Worm (Caenorhabditis elegans) whole organism, young adult: ENCODE data around the gene Y113G7A.16.

ENCODE experiments used
- B0261.1 ChIP-seq: sonication (generic microtip); optimal IDR thresholded peaks from 2 replicates; lab custom pipeline; 2016; ENCODE audit warnings: mild to moderate bottlenecking, missing genetic modification characterization, moderate library complexity, missing compliant biosample characterization
- F49E8.2 ChIP-seq: sonication (generic microtip); optimal IDR thresholded peaks from 3 replicates; lab custom pipeline; 2017; ENCODE audit warnings: missing genetic modification characterization, mild to moderate bottlenecking, missing compliant biosample characterization, antibody characterized with exemption, moderate library complexity; ENCODE audit not compliant: insufficient read depth
- ama-1 ChIP-seq, 3 experiments: fragments of 150-350 bp in 1 of 3; sonication (generic microtip) in 2 of 3; optimal IDR thresholded peaks; 2 replicates each; lab custom pipeline; 2014 to 2018; ENCODE audit warnings: missing biosample characterization in 2 of 3, missing genetic modification characterization in 2 of 3, missing genetic modification reagents in 2 of 3
- cebp-2 ChIP-seq: fragments of 200-800 bp; sonication (Bioruptor generic); IDR thresholded peaks from 2 replicates; pipeline ENCODE4 v1.3.6; 2022; ENCODE audit warnings: missing genetic modification characterization, missing compliant biosample characterization
- dpl-1 ChIP-seq: fragments of 150-350 bp; optimal IDR thresholded peaks from 2 replicates; lab custom pipeline; 2014; ENCODE audit warnings: missing biosample characterization, missing genetic modification reagents, missing genetic modification characterization
- hlh-26 ChIP-seq: fragments of 200-800 bp; sonication (Bioruptor generic); conservative IDR thresholded peaks from 2 replicates; pipeline ENCODE4 v1.3.6; 2022; ENCODE audit warnings: missing genetic modification reagents, missing genetic modification characterization, missing compliant biosample characterization
- lin-35 ChIP-seq, 3 experiments: fragments of 150-350 bp in 2 of 3; sonication (generic microtip) in 1 of 3; optimal IDR thresholded peaks; 2 replicates each; lab custom pipeline; 2014 to 2018; ENCODE audit warnings: missing biosample characterization in 3 of 3, missing genetic modification characterization in 3 of 3, missing genetic modification reagents in 3 of 3
- madf-10 ChIP-seq: sonication (generic microtip); optimal IDR thresholded peaks from 2 replicates; lab custom pipeline; 2016; ENCODE audit warnings: mild to moderate bottlenecking, missing genetic modification characterization, missing compliant biosample characterization
- nhr-27 ChIP-seq: fragments of 200-800 bp; sonication (Bioruptor generic); optimal IDR thresholded peaks from 2 replicates; lab custom pipeline; 2018; ENCODE audit warnings: mild to moderate bottlenecking, missing genetic modification characterization, moderate library complexity, missing compliant biosample characterization
- snpc-1.1 ChIP-seq: sonication (generic microtip); optimal IDR thresholded peaks from 2 replicates; lab custom pipeline; 2017; ENCODE audit warnings: missing genetic modification characterization, mild to moderate bottlenecking, missing compliant biosample characterization, antibody characterized with exemption, moderate library complexity, missing genotype, missing genetic modification reagents; ENCODE audit not compliant: insufficient read depth
- unc-130 ChIP-seq: sonication (generic microtip); optimal IDR thresholded peaks from 2 replicates; lab custom pipeline; 2016; ENCODE audit warnings: missing genetic modification reagents, missing genetic modification characterization, missing compliant biosample characterization

DNA sequence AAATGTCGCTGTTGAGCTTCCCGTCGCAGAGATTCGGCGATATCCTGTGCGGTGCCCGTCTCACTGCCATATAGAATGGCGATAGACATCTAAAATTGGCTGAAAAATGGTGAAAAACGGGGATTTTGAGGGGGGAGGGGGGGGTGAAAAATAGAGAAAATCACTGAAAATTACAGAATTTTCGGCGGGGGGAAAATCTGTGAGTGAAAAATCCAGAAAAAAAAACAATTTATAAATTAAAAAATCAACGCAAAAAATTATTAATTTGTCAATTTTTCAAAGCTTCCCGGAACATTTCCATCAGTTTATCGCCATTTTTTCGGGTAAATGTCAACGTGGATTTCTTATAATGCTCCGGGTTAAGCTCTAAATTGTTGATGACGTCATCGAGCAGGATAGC is 50.2 kb downstream of the Y113G7A.16 start, which contains the start of gene fre-1:
- TF ChIP-seq ama-1 (optimal IDR thresholded peaks at IDR 0.05; lab: Kevin White, UChicago) (no peak), ama-1 (GFP tag; optimal IDR thresholded peaks at IDR 0.05; lab: Kevin White, UChicago) (no peak), B0261.1 (tag; lab: Kevin White, UChicago) (no peak), dpl-1 (no peak), lin-35 (GFP tag; optimal IDR thresholded peaks at IDR 0.05; lab: Kevin White, UChicago) (no peak), madf-10 (tag; lab: Kevin White, UChicago) (no peak), nhr-27 (no peak), cebp-2 (GFP tag; lab: Robert Waterston, UW) (no peak), snpc-1.1 (no peak), unc-130 (no peak), hlh-26 (GFP tag; lab: Robert Waterston, UW) (no peak), F49E8.2 (no peak)
